Worm (Caenorhabditis elegans) whole organism, late embryonic: ENCODE results near the gene nhr-186.

Experiments
- C38D4.7 ChIP-seq: fragments of 200-800 bp; sonication (Bioruptor generic); optimal IDR thresholded peaks from 2 replicates; lab custom pipeline; 2018; ENCODE audit warnings: mild to moderate bottlenecking, missing genetic modification characterization, moderate library complexity, missing compliant biosample characterization
- K02D7.2 ChIP-seq: sonication (generic microtip); optimal IDR thresholded peaks from 2 replicates; lab custom pipeline; 2017; ENCODE audit warnings: mild to moderate bottlenecking, missing genetic modification characterization, missing compliant biosample characterization
- Y22D7AL.16 ChIP-seq: sonication (generic microtip); optimal IDR thresholded peaks from 2 replicates; lab custom pipeline; 2016; ENCODE audit warnings: missing genetic modification characterization, missing compliant biosample characterization
- ahr-1 ChIP-seq: sonication (generic microtip); optimal IDR thresholded peaks from 2 replicates; lab custom pipeline; 2016; ENCODE audit warnings: missing genetic modification characterization, missing compliant biosample characterization
- ceh-18 ChIP-seq: sonication (generic microtip); optimal IDR thresholded peaks from 2 replicates; lab custom pipeline; 2016; ENCODE audit warnings: missing genetic modification characterization, missing compliant biosample characterization
- ceh-19 ChIP-seq: fragments of 200-800 bp; sonication (Bioruptor generic); optimal IDR thresholded peaks from 2 replicates; lab custom pipeline; 2018; ENCODE audit warnings: mild to moderate bottlenecking, missing genetic modification characterization, missing compliant biosample characterization
- ceh-2 ChIP-seq: sonication (generic microtip); optimal IDR thresholded peaks from 2 replicates; lab custom pipeline; 2016; ENCODE audit warnings: missing genotype, missing genetic modification characterization, missing compliant biosample characterization
- ceh-22 ChIP-seq: sonication (generic microtip); optimal IDR thresholded peaks from 2 replicates; lab custom pipeline; 2017; ENCODE audit warnings: missing biosample characterization, missing genetic modification characterization
- ceh-24 ChIP-seq: sonication (generic microtip); optimal IDR thresholded peaks from 2 replicates; lab custom pipeline; 2016; ENCODE audit warnings: mild to moderate bottlenecking, missing genetic modification characterization, missing compliant biosample characterization
- ceh-31 ChIP-seq: sonication (generic microtip); optimal IDR thresholded peaks from 2 replicates; lab custom pipeline; 2016; ENCODE audit warnings: missing genetic modification characterization, missing compliant biosample characterization
- ceh-45 ChIP-seq: fragments of 200-800 bp; sonication (Bioruptor generic); IDR thresholded peaks from 2 replicates; pipeline ENCODE4 v1.3.6; 2022; ENCODE audit warnings: missing genetic modification reagents, missing genetic modification characterization, missing compliant biosample characterization
- ceh-48 ChIP-seq: sonication (generic microtip); optimal IDR thresholded peaks from 2 replicates; lab custom pipeline; 2016; ENCODE audit warnings: missing genetic modification characterization, inconsistent platforms, missing compliant biosample characterization
- ceh-6 ChIP-seq: fragments of 200-800 bp; sonication (Bioruptor generic); optimal IDR thresholded peaks from 2 replicates; lab custom pipeline; 2018; ENCODE audit warnings: mild to moderate bottlenecking, missing genetic modification characterization, missing compliant biosample characterization
- ceh-9 ChIP-seq: sonication (generic microtip); optimal IDR thresholded peaks from 2 replicates; lab custom pipeline; 2016; ENCODE audit warnings: mild to moderate bottlenecking, missing genetic modification characterization, inconsistent platforms, missing compliant biosample characterization
- che-1 ChIP-seq: sonication (generic microtip); optimal IDR thresholded peaks from 2 replicates; lab custom pipeline; 2016; ENCODE audit warnings: mild to moderate bottlenecking, missing genetic modification characterization, missing compliant biosample characterization
- dve-1 ChIP-seq: sonication (generic microtip); optimal IDR thresholded peaks from 2 replicates; lab custom pipeline; 2017; ENCODE audit warnings: antibody characterized with exemption, mild to moderate bottlenecking, missing genetic modification characterization, missing compliant biosample characterization
- elt-2 ChIP-seq: sonication (generic microtip); optimal IDR thresholded peaks from 2 replicates; lab custom pipeline; 2016; ENCODE audit warnings: missing genetic modification reagents, missing genetic modification characterization, missing compliant biosample characterization
- eyg-1 ChIP-seq: sonication (generic microtip); optimal IDR thresholded peaks from 2 replicates; lab custom pipeline; 2016; ENCODE audit warnings: missing genotype, missing genetic modification characterization, missing compliant biosample characterization
- fkh-10 ChIP-seq: fragments of 150-350 bp; optimal IDR thresholded peaks from 2 replicates; lab custom pipeline; 2014; ENCODE audit warnings: missing biosample characterization, missing genetic modification reagents, missing genetic modification characterization
- fkh-6 ChIP-seq: sonication (generic microtip); optimal IDR thresholded peaks from 2 replicates; lab custom pipeline; 2016; ENCODE audit warnings: missing genetic modification characterization, missing compliant biosample characterization
- hlh-15 ChIP-seq: sonication (generic microtip); optimal IDR thresholded peaks from 2 replicates; lab custom pipeline; 2016; ENCODE audit warnings: missing genetic modification characterization, missing compliant biosample characterization
- lin-11 ChIP-seq: fragments of 200-800 bp; sonication (Bioruptor generic); optimal IDR thresholded peaks from 2 replicates; lab custom pipeline; 2018; ENCODE audit warnings: mild to moderate bottlenecking, missing genetic modification characterization, missing compliant biosample characterization
- nhr-232 ChIP-seq: sonication (generic microtip); optimal IDR thresholded peaks from 2 replicates; lab custom pipeline; 2016; ENCODE audit warnings: missing genetic modification characterization, missing compliant biosample characterization
- npax-4 ChIP-seq: sonication (generic microtip); optimal IDR thresholded peaks from 2 replicates; lab custom pipeline; 2016; ENCODE audit warnings: missing genetic modification characterization, missing compliant biosample characterization
- pat-9 ChIP-seq: fragments of 200-800 bp; sonication (Bioruptor generic); optimal IDR thresholded peaks from 2 replicates; lab custom pipeline; 2018; ENCODE audit warnings: mild to moderate bottlenecking, missing genetic modification characterization, moderate library complexity, missing compliant biosample characterization
- pha-2 ChIP-seq: sonication (generic microtip); optimal IDR thresholded peaks from 2 replicates; lab custom pipeline; 2017; ENCODE audit warnings: mild to moderate bottlenecking, missing genetic modification characterization, missing compliant biosample characterization
- pha-4 ChIP-seq: fragments of 150-350 bp; optimal IDR thresholded peaks from 2 replicates; lab custom pipeline; 2018; ENCODE audit warnings: missing biosample characterization, missing genetic modification reagents, missing genetic modification characterization
- syd-9 ChIP-seq: sonication (generic microtip); optimal IDR thresholded peaks from 2 replicates; lab custom pipeline; 2016; ENCODE audit warnings: mild to moderate bottlenecking, missing genetic modification characterization, moderate library complexity, missing compliant biosample characterization
- tbx-2 ChIP-seq: sonication (generic microtip); optimal IDR thresholded peaks from 2 replicates; lab custom pipeline; 2016; ENCODE audit warnings: missing genetic modification characterization, missing compliant biosample characterization
- ttx-3 ChIP-seq: sonication (generic microtip); optimal IDR thresholded peaks from 2 replicates; lab custom pipeline; 2016; ENCODE audit warnings: missing genetic modification reagents, missing genetic modification characterization, missing compliant biosample characterization
- unc-42 ChIP-seq: sonication (generic microtip); optimal IDR thresholded peaks from 2 replicates; lab custom pipeline; 2016; ENCODE audit warnings: missing genotype, missing genetic modification characterization, missing compliant biosample characterization
- unc-55 ChIP-seq: sonication (generic microtip); optimal IDR thresholded peaks from 2 replicates; lab custom pipeline; 2017; ENCODE audit warnings: missing biosample characterization, missing genetic modification reagents, missing genetic modification characterization
- zip-5 ChIP-seq: sonication (generic microtip); optimal IDR thresholded peaks from 2 replicates; lab custom pipeline; 2016; ENCODE audit warnings: missing genetic modification characterization, missing compliant biosample characterization
- ztf-16 ChIP-seq: sonication (generic microtip); optimal IDR thresholded peaks from 2 replicates; lab custom pipeline; 2017; ENCODE audit warnings: missing genetic modification characterization, missing compliant biosample characterization

The nhr-186 gene

DNA sequence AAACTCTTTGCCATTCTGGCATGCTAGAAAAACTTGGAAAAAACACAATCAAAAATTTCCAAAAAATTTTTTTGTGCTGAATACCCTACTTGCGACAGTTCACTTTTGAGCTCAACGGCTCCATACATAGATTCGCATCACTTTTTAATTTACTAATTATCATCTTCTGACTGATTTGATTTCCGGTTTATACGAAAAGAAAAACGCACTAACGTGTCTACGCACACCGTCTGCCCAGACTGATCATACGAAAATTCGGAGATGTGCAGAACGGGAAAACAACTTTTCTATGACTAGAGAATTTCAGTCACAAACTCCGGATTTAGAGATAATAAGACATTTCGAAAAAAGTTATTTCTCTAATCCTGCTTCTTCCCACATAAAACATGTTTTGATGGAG lies 29.8 kb upstream of the nhr-186 start:
- no peak for TF ChIP-seq dve-1 (tag; lab: Kevin White, UChicago)
- no peak for TF ChIP-seq ceh-18 (tag; lab: Kevin White, UChicago)
- no peak for TF ChIP-seq lin-11
- no peak for TF ChIP-seq hlh-15

DNA sequence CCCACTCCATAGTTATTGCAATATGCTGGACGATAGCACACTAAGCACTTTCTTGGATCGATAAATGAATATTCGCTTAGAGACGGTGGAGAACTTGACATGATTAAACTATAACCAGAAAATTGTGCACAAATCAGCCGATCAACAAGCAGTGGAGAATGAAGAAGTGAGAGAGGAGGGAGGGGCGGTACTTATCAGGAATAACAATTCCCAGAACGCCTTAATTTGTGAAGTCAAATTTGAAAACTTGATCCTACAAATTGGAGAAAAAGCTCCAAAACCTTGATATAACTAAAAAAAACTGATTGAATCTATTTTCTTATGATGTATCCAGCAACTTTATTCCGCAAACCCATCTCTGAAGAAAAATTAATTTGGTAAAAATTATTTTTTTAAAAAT lies 23.5 kb upstream of the nhr-186 start, which contains the start of gene nhr-159:
nhr-159 (minus strand) TSS at position 101 of the 400 bp plus-strand sequence.
- TF ChIP-seq unc-55 (GFP tag; lab: Kevin White, UChicago) (no peak), eyg-1 (tag; lab: Kevin White, UChicago) (no peak), ztf-16 (tag; lab: Kevin White, UChicago) (no peak)
- TF ChIP-seq, all 69 proteins: peak for 0

DNA sequence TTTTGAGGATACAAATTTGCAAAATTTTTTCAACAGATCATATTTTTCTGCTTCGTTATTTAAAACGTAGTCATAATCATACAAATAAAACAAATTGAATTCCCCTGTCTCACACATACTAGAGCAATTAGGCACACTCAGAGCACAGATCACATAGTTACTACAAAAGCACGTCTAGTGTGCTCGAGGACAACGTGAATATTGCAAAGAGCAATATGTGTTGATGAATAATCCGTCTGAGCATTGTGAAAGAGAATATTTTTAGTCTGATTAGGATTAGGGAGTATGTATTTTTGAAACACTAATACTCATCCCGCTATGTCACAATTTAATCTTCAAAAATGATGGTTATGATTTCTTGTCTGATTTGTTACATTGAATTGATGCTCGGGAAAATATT lies 22.5 kb upstream of the nhr-186 start:
- TF ChIP-seq ttx-3 (tag; lab: Kevin White, UChicago), result no peak
- TF ChIP-seq nhr-232 (tag; lab: Kevin White, UChicago), result no peak
- no peak for TF ChIP-seq pha-2
- TF ChIP-seq ahr-1 (tag; lab: Kevin White, UChicago), result no peak
- TF ChIP-seq syd-9 (tag; lab: Kevin White, UChicago), result no peak
- TF ChIP-seq, all 69 proteins: peak for 0

DNA sequence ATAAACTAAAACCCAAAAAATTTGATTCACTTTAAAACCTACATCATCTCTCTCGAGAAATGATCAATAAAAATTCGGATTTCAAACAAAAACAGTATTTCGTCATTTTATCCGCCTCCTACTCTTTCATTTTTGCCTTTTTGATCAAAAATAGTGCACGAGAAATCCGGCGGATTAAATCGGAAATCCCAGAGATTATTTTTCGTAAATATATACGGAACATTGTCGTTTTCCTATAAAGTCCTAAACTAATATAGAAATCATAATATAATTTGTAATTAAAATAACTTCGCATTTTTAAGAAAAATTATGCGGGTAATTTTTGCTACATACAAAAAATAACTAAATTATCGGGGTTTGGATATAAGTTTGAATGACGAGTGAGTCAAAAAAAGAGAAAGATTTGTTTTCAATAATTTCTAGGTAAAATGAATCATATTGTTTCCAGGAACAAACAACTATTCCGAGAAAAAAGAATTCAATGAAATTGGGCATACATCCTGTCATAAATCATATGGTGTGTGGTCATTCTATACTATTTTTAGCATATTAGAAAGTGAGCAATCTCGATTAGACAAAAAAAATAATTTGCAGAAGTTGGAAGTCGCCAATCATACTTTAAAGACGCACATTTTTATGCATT lies 19.5 kb upstream of the nhr-186 start, which contains the start of gene nhr-158:
nhr-158 (minus strand) TSS at position 51 of the 643 bp plus-strand sequence.
- TF ChIP-seq ttx-3 (tag; lab: Kevin White, UChicago) (no peak), tbx-2 (tag; lab: Kevin White, UChicago) (no peak), ceh-18 (tag; lab: Kevin White, UChicago) (no peak), ceh-31 (tag; lab: Kevin White, UChicago) (no peak), ceh-45 (GFP tag; lab: Robert Waterston, UW) (no peak), zip-5 (no peak), ceh-22 (tag; lab: Kevin White, UChicago) (no peak), ceh-19 (no peak), ceh-48 (no peak), che-1 (no peak), pat-9 (tag; lab: Kevin White, UChicago) (no peak), pha-4 (tag; lab: Kevin White, UChicago) (no peak)

DNA sequence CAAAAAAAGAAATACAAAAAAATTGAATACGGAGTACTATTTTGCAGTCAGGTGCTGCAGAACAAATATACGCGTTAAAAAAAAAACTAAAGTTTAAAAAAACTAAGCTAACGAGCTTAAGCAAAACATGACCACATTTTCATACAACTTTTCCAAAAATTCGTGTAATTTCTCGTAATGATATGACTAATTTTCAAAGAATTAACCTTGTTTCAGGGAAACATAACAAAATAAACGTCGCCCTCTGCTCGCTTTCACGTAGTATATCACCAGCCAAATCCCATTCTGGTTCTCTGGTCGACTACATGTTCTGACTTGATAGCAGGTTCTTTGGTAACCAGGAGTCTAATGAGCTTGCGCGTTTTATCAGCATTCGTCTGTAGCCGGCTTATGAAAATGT lies 15.6 kb upstream of the nhr-186 start:
- TF ChIP-seq ceh-6 (GFP tag; lab: Kevin White, UChicago) (no peak), ceh-2 (tag; lab: Kevin White, UChicago) (no peak), K02D7.2 (no peak), syd-9 (tag; lab: Kevin White, UChicago) (no peak), ceh-24 (no peak), fkh-10 (GFP tag; lab: Kevin White, UChicago) (no peak), lin-11 (no peak), ttx-3 (tag; lab: Kevin White, UChicago) (no peak), ahr-1 (tag; lab: Kevin White, UChicago) (no peak), hlh-15 (no peak), unc-42 (tag; lab: Kevin White, UChicago) (no peak), C38D4.7 (no peak), elt-2 (tag; lab: Kevin White, UChicago) (no peak), fkh-6 (tag; lab: Kevin White, UChicago) (no peak), zip-5 (no peak), npax-4 (tag; lab: Kevin White, UChicago) (no peak), ceh-9 (tag; lab: Kevin White, UChicago) (no peak), pha-4 (tag; lab: Kevin White, UChicago) (no peak), Y22D7AL.16 (tag; lab: Kevin White, UChicago) (no peak), ceh-45 (GFP tag; lab: Robert Waterston, UW) (no peak)
